Worm (Caenorhabditis elegans) whole organism, L4 larva: ENCODE data around the gene T19C3.3.

Experiments
- F37D6.2 ChIP-seq: sonication (generic microtip); optimal IDR thresholded peaks from 2 replicates; lab custom pipeline; 2016; ENCODE audit warnings: mild to moderate bottlenecking, missing genetic modification characterization, missing compliant biosample characterization
- arid-1 ChIP-seq: fragments of 200-800 bp; sonication (Bioruptor generic); conservative IDR thresholded peaks from 2 replicates; pipeline ENCODE4 v1.3.6; 2022; ENCODE audit warnings: missing genetic modification reagents, missing genetic modification characterization, missing compliant biosample characterization
- ceh-82 ChIP-seq: sonication (generic microtip); optimal IDR thresholded peaks from 2 replicates; lab custom pipeline; 2017; ENCODE audit warnings: missing biosample characterization, missing genetic modification characterization
- ces-1 ChIP-seq: fragments of 150-350 bp; sonication (generic microtip); optimal IDR thresholded peaks from 4 replicates; lab custom pipeline; 2014; ENCODE audit warnings: missing biosample characterization, missing genetic modification reagents, missing genetic modification characterization
- lin-13 ChIP-seq: fragments of 150-350 bp; optimal IDR thresholded peaks from 2 replicates; lab custom pipeline; 2014; ENCODE audit warnings: missing biosample characterization, missing genetic modification reagents, missing genetic modification characterization
- madf-9 ChIP-seq: fragments of 200-800 bp; sonication (Bioruptor generic); conservative IDR thresholded peaks from 2 replicates; pipeline ENCODE4 v1.3.6; 2022; ENCODE audit warnings: missing genetic modification reagents, missing genetic modification characterization, missing compliant biosample characterization
- zfp-2 ChIP-seq: sonication (generic microtip); optimal IDR thresholded peaks from 2 replicates; lab custom pipeline; 2016; ENCODE audit warnings: mild to moderate bottlenecking, missing genetic modification characterization, missing compliant biosample characterization

DNA sequence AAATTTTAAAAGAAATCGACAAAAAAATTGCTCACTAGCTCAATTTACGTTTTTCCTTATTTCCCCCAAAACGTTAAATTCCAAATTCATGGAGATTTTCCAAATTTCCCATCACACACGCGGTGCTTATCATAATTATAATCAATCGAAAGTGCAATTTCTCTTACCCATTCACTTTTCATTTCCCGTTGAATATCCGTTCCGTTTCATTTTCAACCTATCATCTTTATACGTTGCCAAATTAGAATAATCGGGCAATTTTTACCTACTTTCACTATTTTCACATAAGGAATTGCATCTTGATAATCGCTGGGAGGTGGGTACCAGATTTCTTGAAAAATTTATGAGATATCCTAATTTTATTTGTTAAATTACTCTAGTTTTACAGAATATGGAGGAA, 45.5 kb downstream of the T19C3.3 start:
- TF ChIP-seq zfp-2 (tag; lab: Kevin White, UChicago) (no peak), lin-13 (no peak), F37D6.2 (no peak), ces-1 (no peak), madf-9 (no peak), ceh-82 (tag; lab: Kevin White, UChicago) (no peak), arid-1 (GFP tag; lab: Robert Waterston, UW) (no peak)
